Worm (Caenorhabditis elegans) whole organism, L4 larva: ENCODE results near the gene nhr-93.

Experiments
- F37D6.2 ChIP-seq: sonication (generic microtip); optimal IDR thresholded peaks from 2 replicates; lab custom pipeline; 2016; ENCODE audit warnings: mild to moderate bottlenecking, missing genetic modification characterization, missing compliant biosample characterization
- Y48G9A.11 ChIP-seq: fragments of 200-800 bp; sonication (Bioruptor generic); IDR thresholded peaks from 2 replicates; pipeline ENCODE4 v1.3.6; 2022; ENCODE audit warnings: missing genetic modification reagents, missing genetic modification characterization, missing compliant biosample characterization
- Y75B8A.6 ChIP-seq: fragments of 200-800 bp; sonication (Bioruptor generic); IDR thresholded peaks from 2 replicates; pipeline ENCODE4 v1.3.6; 2022; ENCODE audit warnings: missing genetic modification reagents, missing genetic modification characterization, missing compliant biosample characterization
- aha-1 ChIP-seq: fragments of 150-350 bp; peaks from one replicate; lab custom pipeline; 2014; ENCODE audit warnings: missing biosample characterization, missing genetic modification characterization
- arid-1 ChIP-seq: fragments of 200-800 bp; sonication (Bioruptor generic); conservative IDR thresholded peaks from 2 replicates; pipeline ENCODE4 v1.3.6; 2022; ENCODE audit warnings: missing genetic modification reagents, missing genetic modification characterization, missing compliant biosample characterization
- ceh-20 ChIP-seq: fragments of 200-800 bp; sonication (Bioruptor generic); IDR thresholded peaks from 2 replicates; pipeline ENCODE4 v1.3.6; 2022; ENCODE audit warnings: missing genetic modification reagents, missing genetic modification characterization, missing compliant biosample characterization
- ceh-28 ChIP-seq: fragments of 150-350 bp; optimal IDR thresholded peaks from 2 replicates; lab custom pipeline; 2014; ENCODE audit warnings: missing biosample characterization, missing genetic modification reagents, missing genetic modification characterization
- ceh-32 ChIP-seq: sonication (generic microtip); optimal IDR thresholded peaks from 2 replicates; lab custom pipeline; 2016; ENCODE audit warnings: mild to moderate bottlenecking, missing genetic modification characterization, missing compliant biosample characterization; ENCODE audit not compliant: poor library complexity
- ceh-44 ChIP-seq: fragments of 200-800 bp; sonication (Bioruptor generic); IDR thresholded peaks from 2 replicates; pipeline ENCODE4 v1.3.6; 2022; ENCODE audit warnings: missing genetic modification reagents, missing genetic modification characterization, missing compliant biosample characterization
- ceh-82 ChIP-seq: sonication (generic microtip); optimal IDR thresholded peaks from 2 replicates; lab custom pipeline; 2017; ENCODE audit warnings: missing biosample characterization, missing genetic modification characterization
- cey-2 ChIP-seq: sonication (generic microtip); optimal IDR thresholded peaks from 3 replicates; lab custom pipeline; 2017; ENCODE audit warnings: missing genetic modification characterization, mild to moderate bottlenecking, missing compliant biosample characterization, antibody characterized with exemption, borderline replicate concordance; ENCODE audit not compliant: insufficient read depth
- daf-12 ChIP-seq: fragments of 150-350 bp; optimal IDR thresholded peaks from 2 replicates; lab custom pipeline; 2014; ENCODE audit warnings: missing biosample characterization, missing genetic modification reagents, missing genetic modification characterization
- daf-16 ChIP-seq, 3 experiments: sonication (generic microtip); optimal IDR thresholded peaks; 2 replicates each; lab custom pipeline; 2016 to 2017; ENCODE audit warnings: missing genetic modification characterization in 3 of 3, missing genetic modification reagents in 3 of 3, mild to moderate bottlenecking in 2 of 3, missing compliant biosample characterization in 2 of 3, missing biosample characterization in 1 of 3, moderate library complexity in 1 of 3
- daf-8 ChIP-seq: fragments of 200-800 bp; sonication (Bioruptor generic); IDR thresholded peaks from 2 replicates; pipeline ENCODE4 v1.3.6; 2022; ENCODE audit warnings: missing genetic modification characterization, missing compliant biosample characterization
- dmd-6 ChIP-seq: fragments of 200-800 bp; sonication (Bioruptor generic); IDR thresholded peaks from 2 replicates; pipeline ENCODE4 v1.3.6; 2022; ENCODE audit warnings: missing genetic modification reagents, missing genetic modification characterization, missing compliant biosample characterization
- dve-1 ChIP-seq: sonication (generic microtip); optimal IDR thresholded peaks from 2 replicates; lab custom pipeline; 2017; ENCODE audit warnings: antibody characterized with exemption, mild to moderate bottlenecking, missing genetic modification characterization, missing compliant biosample characterization; ENCODE audit not compliant: insufficient read depth
- egl-27 ChIP-seq: sonication (generic microtip); optimal IDR thresholded peaks from 3 replicates; lab custom pipeline; 2017; ENCODE audit warnings: missing biosample characterization, missing genetic modification reagents, missing genetic modification characterization
- fos-1 ChIP-seq: fragments of 150-350 bp; optimal IDR thresholded peaks from 2 replicates; lab custom pipeline; 2014; ENCODE audit warnings: missing biosample characterization, missing genetic modification characterization
- hif-1 ChIP-seq, 2 experiments: sonication (generic microtip); optimal IDR thresholded peaks; 2 replicates each; lab custom pipeline; 2016 to 2017; ENCODE audit warnings: missing compliant biosample characterization in 2 of 2, missing genetic modification characterization in 2 of 2, missing genetic modification reagents in 2 of 2, missing genotype in 2 of 2, mild to moderate bottlenecking in 1 of 2
- hlh-11 ChIP-seq: fragments of 200-800 bp; sonication (Bioruptor generic); optimal IDR thresholded peaks from 2 replicates; lab custom pipeline; 2018; ENCODE audit warnings: mild to moderate bottlenecking, missing genetic modification characterization, missing compliant biosample characterization
- hlh-30 ChIP-seq: sonication (generic microtip); optimal IDR thresholded peaks from 2 replicates; lab custom pipeline; 2017; ENCODE audit warnings: antibody characterized with exemption, mild to moderate bottlenecking, missing genetic modification characterization, missing compliant biosample characterization; ENCODE audit not compliant: insufficient read depth
- lin-13 ChIP-seq: fragments of 150-350 bp; optimal IDR thresholded peaks from 2 replicates; lab custom pipeline; 2014; ENCODE audit warnings: missing biosample characterization, missing genetic modification reagents, missing genetic modification characterization
- lin-38 ChIP-seq: fragments of 200-800 bp; sonication (Bioruptor generic); IDR thresholded peaks from 2 replicates; pipeline ENCODE4 v1.3.6; 2022; ENCODE audit warnings: missing genetic modification reagents, missing genetic modification characterization, missing compliant biosample characterization
- lsy-2 ChIP-seq, 2 experiments: fragments of 150-350 bp in 1 of 2; sonication (generic microtip) in 1 of 2; optimal IDR thresholded peaks; 2 replicates each; lab custom pipeline; 2014 to 2017; ENCODE audit warnings: missing biosample characterization in 2 of 2, missing genetic modification characterization in 2 of 2
- mdl-1 ChIP-seq, 2 experiments: fragments of 150-350 bp in 1 of 2; sonication (generic microtip) in 1 of 2; optimal IDR thresholded peaks; 2 replicates each; lab custom pipeline; 2014 to 2017; ENCODE audit warnings: missing biosample characterization in 2 of 2, missing genetic modification characterization in 2 of 2
- nhr-237 ChIP-seq: sonication (generic microtip); optimal IDR thresholded peaks from 2 replicates; lab custom pipeline; 2017; ENCODE audit warnings: missing biosample characterization, missing genetic modification characterization
- nhr-25 ChIP-seq: sonication (generic microtip); optimal IDR thresholded peaks from 2 replicates; lab custom pipeline; 2017; ENCODE audit warnings: missing genetic modification characterization, mild to moderate bottlenecking, missing compliant biosample characterization, antibody characterized with exemption, moderate library complexity, borderline replicate concordance; ENCODE audit not compliant: insufficient read depth
- nhr-28 ChIP-seq: fragments of 150-350 bp; optimal IDR thresholded peaks from 2 replicates; lab custom pipeline; 2014; ENCODE audit warnings: missing biosample characterization, missing genetic modification characterization
- nhr-41 ChIP-seq: fragments of 200-800 bp; sonication (Bioruptor generic); IDR thresholded peaks from 2 replicates; pipeline ENCODE4 v1.3.6; 2022; ENCODE audit warnings: missing genetic modification reagents, missing genetic modification characterization, missing compliant biosample characterization
- nhr-42 ChIP-seq: fragments of 200-800 bp; sonication (Bioruptor generic); IDR thresholded peaks from 2 replicates; pipeline ENCODE4 v1.3.6; 2022; ENCODE audit warnings: missing genetic modification characterization, missing compliant biosample characterization
- nhr-48 ChIP-seq: sonication (generic microtip); optimal IDR thresholded peaks from 2 replicates; lab custom pipeline; 2016; ENCODE audit warnings: mild to moderate bottlenecking, missing genetic modification characterization, missing compliant biosample characterization
- nhr-6 ChIP-seq: fragments of 150-350 bp; optimal IDR thresholded peaks from 2 replicates; lab custom pipeline; 2014; ENCODE audit warnings: missing biosample characterization, missing genetic modification characterization
- php-3 ChIP-seq: fragments of 200-800 bp; sonication (Bioruptor generic); IDR thresholded peaks from 2 replicates; pipeline ENCODE4 v1.3.6; 2022; ENCODE audit warnings: missing genetic modification reagents, missing genetic modification characterization, missing compliant biosample characterization
- pqm-1 ChIP-seq: sonication (generic microtip); optimal IDR thresholded peaks from 2 replicates; lab custom pipeline; 2017; ENCODE audit warnings: missing biosample characterization, missing genetic modification characterization
- rbr-2 ChIP-seq: sonication (generic microtip); optimal IDR thresholded peaks from 2 replicates; lab custom pipeline; 2016; ENCODE audit warnings: missing genotype, missing genetic modification characterization, missing compliant biosample characterization
- saeg-2 ChIP-seq: fragments of 200-800 bp; sonication (Bioruptor generic); IDR thresholded peaks from 2 replicates; pipeline ENCODE4 v1.3.6; 2022; ENCODE audit warnings: missing genetic modification reagents, missing genetic modification characterization, missing compliant biosample characterization
- sdz-12 ChIP-seq: fragments of 200-800 bp; sonication (Bioruptor generic); optimal IDR thresholded peaks from 2 replicates; lab custom pipeline; 2018; ENCODE audit warnings: mild to moderate bottlenecking, missing genetic modification characterization, missing compliant biosample characterization
- set-16 ChIP-seq: fragments of 200-800 bp; sonication (Bioruptor generic); IDR thresholded peaks from 2 replicates; pipeline ENCODE4 v1.3.6; 2022; ENCODE audit warnings: missing genetic modification reagents, missing genetic modification characterization, missing compliant biosample characterization
- skn-1 ChIP-seq: fragments of 150-350 bp; optimal IDR thresholded peaks from 2 replicates; lab custom pipeline; 2014; ENCODE audit warnings: missing biosample characterization, missing genetic modification characterization
- unc-130 ChIP-seq: sonication (generic microtip); optimal IDR thresholded peaks from 2 replicates; lab custom pipeline; 2016; ENCODE audit warnings: missing genetic modification reagents, missing genetic modification characterization, missing compliant biosample characterization
- unc-62 ChIP-seq, 3 experiments: fragments of 150-350 bp in 1 of 3; sonication (generic microtip); optimal IDR thresholded peaks in 2 of 3; peaks in 1 of 3; 1 replicate in 1 of 3; 2 replicates in 2 of 3; lab custom pipeline; 2014 to 2017; ENCODE audit warnings: missing biosample characterization in 3 of 3, missing genetic modification characterization in 3 of 3, missing genetic modification reagents in 3 of 3, missing genotype in 1 of 3
- zip-11 ChIP-seq: fragments of 200-800 bp; sonication (Bioruptor generic); IDR thresholded peaks from 2 replicates; pipeline ENCODE4 v1.3.6; 2022; ENCODE audit warnings: missing genetic modification characterization, missing compliant biosample characterization
- ztf-7 ChIP-seq: fragments of 150-350 bp; optimal IDR thresholded peaks from 2 replicates; lab custom pipeline; 2014; ENCODE audit warnings: missing biosample characterization, missing genetic modification characterization

nhr-93 gene

ce11 chrV:3582086-3582485 is 43.9 kb upstream of the nhr-93 start (continued):
- TF ChIP-seq lin-38 (GFP tag; lab: Robert Waterston, UW) (peak; percentile 70; the same call in 1 of the 2 replicates), ceh-44 (GFP tag; lab: Robert Waterston, UW) (peak; percentile 39; the same call in 1 of the 2 replicates), lin-13 (GFP tag; lab: Kevin White, UChicago) (peak; percentile 31), fos-1 (tag; lab: Kevin White, UChicago) (no peak), nhr-6 (no peak), zip-11 (GFP tag; lab: Robert Waterston, UW) (no peak), ceh-82 (tag; lab: Kevin White, UChicago) (no peak)

- TF ChIP-seq nhr-42 (GFP tag; lab: Robert Waterston, UW) (no peak), set-16 (GFP tag; lab: Robert Waterston, UW) (peak; percentile 80), unc-130 (no peak), php-3 (no peak), rbr-2 (tag; lab: Kevin White, UChicago) (no peak), nhr-28 (tag; lab: Kevin White, UChicago) (no peak), hif-1 (tag; optimal IDR thresholded peaks at IDR 0.05; lab: Kevin White, UChicago) (no peak), nhr-237 (tag; lab: Kevin White, UChicago) (no peak), unc-62 (GFP tag; optimal IDR thresholded peaks at IDR 0.05 in 1 of 2; lab: Kevin White, UChicago) (peak in 1 of 2 experiments; percentile 75), unc-62 (tag; optimal IDR thresholded peaks at IDR 0.05; lab: Kevin White, UChicago) (no peak), saeg-2 (GFP tag; lab: Robert Waterston, UW) (no peak), aha-1 (tag; lab: Kevin White, UChicago) (no peak), Y48G9A.11 (GFP tag; lab: Robert Waterston, UW) (no peak), cey-2 (no peak), fos-1 (tag; lab: Kevin White, UChicago) (no peak), ceh-20 (GFP tag; lab: Robert Waterston, UW) (no peak), ztf-7 (tag; lab: Kevin White, UChicago) (no peak), nhr-25 (tag; lab: Kevin White, UChicago) (no peak)
These were observed 43.4 kb upstream of the nhr-93 start for ce11 chrV:3581643-3582042.

DNA sequence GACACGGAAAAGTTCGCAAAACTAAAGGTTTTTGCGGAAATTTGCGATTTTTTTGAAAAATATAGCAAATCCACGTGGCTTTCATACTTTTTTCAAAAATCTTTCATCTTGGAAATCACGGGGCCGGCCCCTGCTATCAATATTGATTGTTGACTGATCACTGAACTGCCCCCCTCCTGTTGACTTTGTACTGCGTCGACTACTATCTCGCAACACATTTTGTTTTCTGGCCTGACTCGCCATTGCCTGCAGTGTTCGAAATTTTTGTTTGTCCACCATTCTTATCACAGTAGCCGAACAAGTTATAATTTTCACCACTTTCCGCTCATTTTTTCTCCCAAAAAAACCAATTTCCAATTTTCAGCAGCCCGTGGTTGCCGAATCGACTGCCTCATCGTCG is 42.8 kb upstream of the nhr-93 start:
- TF ChIP-seq mdl-1 (tag; optimal IDR thresholded peaks at IDR 0.05; lab: Kevin White, UChicago) (peak in 1 of 2 experiments; percentile 4), hlh-11 (tag; lab: Kevin White, UChicago) (peak; percentile 9), dve-1 (tag; lab: Kevin White, UChicago) (peak; percentile 35), daf-8 (no peak), daf-16 (GFP tag; optimal IDR thresholded peaks at IDR 0.05; lab: Kevin White, UChicago) (peak in 1 of 2 experiments; percentile 20), daf-16 (tag; optimal IDR thresholded peaks at IDR 0.05; lab: Kevin White, UChicago) (peak; percentile 88), daf-12 (tag; lab: Kevin White, UChicago) (no peak), aha-1 (tag; lab: Kevin White, UChicago) (peak; percentile 92), hlh-30 (tag; lab: Kevin White, UChicago) (peak; percentile 36), nhr-28 (tag; lab: Kevin White, UChicago) (peak; percentile 20)

- TF ChIP-seq ztf-7 (tag; lab: Kevin White, UChicago) (no peak), dmd-6 (GFP tag; lab: Robert Waterston, UW) (peak; percentile 30; the same call in 1 of the 2 replicates), sdz-12 (GFP tag; lab: Kevin White, UChicago) (no peak), nhr-48 (tag; lab: Kevin White, UChicago) (no peak), Y75B8A.6 (no peak), daf-16 (GFP tag; optimal IDR thresholded peaks at IDR 0.05; lab: Kevin White, UChicago) (no peak), daf-16 (tag; optimal IDR thresholded peaks at IDR 0.05; lab: Kevin White, UChicago) (peak; percentile 97), F37D6.2 (tag; lab: Kevin White, UChicago) (no peak), rbr-2 (tag; lab: Kevin White, UChicago) (no peak), nhr-28 (tag; lab: Kevin White, UChicago) (peak; percentile 51), fos-1 (tag; lab: Kevin White, UChicago) (no peak), hlh-11 (tag; lab: Kevin White, UChicago) (peak; percentile 16), pqm-1 (tag; lab: Kevin White, UChicago) (peak; percentile 50), egl-27 (tag; lab: Kevin White, UChicago) (no peak), nhr-41 (no peak), ceh-28 (no peak), ceh-32 (tag; lab: Kevin White, UChicago) (no peak), cey-2 (no peak), arid-1 (no peak), php-3 (0 out of 2 replicates have a peak, but pooled peaks have one; percentile 45), skn-1 (tag; lab: Kevin White, UChicago) (no peak), lsy-2 (tag; optimal IDR thresholded peaks at IDR 0.05; lab: Kevin White, UChicago) (no peak)
These were observed 42.2 kb upstream of the nhr-93 start for ce11 chrV:3580385-3580784.
